Fruit fly (Drosophila melanogaster): ENCODE data around the gene CG43373.

The CG43373 gene

DNA sequence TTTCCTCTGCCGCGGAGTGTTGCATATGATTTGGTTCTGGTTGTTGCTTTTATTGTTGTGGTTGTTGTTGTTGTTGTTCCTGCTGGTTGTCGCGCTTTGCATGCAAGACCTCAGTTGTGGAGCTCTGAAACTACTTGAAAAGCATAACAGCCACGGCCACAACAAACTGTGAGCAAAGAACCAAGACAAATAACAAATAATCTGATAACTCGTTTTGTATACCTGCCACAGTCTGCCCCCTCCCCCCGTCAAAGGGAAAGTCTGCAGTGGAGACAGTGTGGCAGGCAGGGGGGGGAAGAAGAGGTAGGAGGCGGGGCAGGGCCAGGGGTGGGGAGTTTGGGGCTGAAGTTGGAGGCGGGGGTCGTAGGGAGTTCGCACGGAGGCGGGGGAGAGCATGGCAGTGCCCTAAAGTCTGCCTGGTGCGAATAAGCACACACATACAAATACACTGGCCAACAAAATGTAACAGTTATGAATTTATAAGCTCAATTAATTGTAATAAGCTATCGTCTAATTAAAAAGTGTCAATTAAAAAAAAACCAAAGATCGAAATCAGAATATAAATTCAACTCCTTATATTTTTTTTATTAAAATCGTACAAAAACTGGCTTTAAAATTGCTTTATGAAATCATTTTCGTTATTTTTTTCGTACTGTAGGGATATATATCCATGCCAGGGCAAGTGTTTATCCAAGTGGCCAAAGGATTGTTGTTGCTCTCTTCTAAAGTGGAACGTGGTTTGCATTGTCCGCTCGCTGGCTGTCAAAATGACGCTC lies 54.5 kb downstream of the CG43373 start (continued):
- TF ChIP-seq CoRest (tag; optimal IDR thresholded peaks at IDR 0.05) (peak; percentile 24), CG12071 (GFP tag; optimal IDR thresholded peaks at IDR 0.05) (no peak), gt (GFP tag; IDR thresholded peaks at IDR 0.05) (no peak), lola (GFP tag; optimal IDR thresholded peaks at IDR 0.05) (peak in 1 of 3 experiments; percentile 66), kah (GFP tag; optimal IDR thresholded peaks at IDR 0.05) (no peak), CG31224 (GFP tag; IDR thresholded peaks at IDR 0.05) (0 out of 2 replicates have a peak, but pooled peaks have one; percentile 7), knrl (GFP tag; IDR thresholded peaks at IDR 0.05; ENCODE audit: partially characterized antibody) (no peak), CG14710 (tag; optimal IDR thresholded peaks at IDR 0.05) (peak; percentile 35), Mrtf (GFP tag; IDR thresholded peaks at IDR 0.05) (no peak), gfzf (GFP tag; optimal IDR thresholded peaks at IDR 0.05) (no peak), Ptx1 (GFP tag; IDR thresholded peaks at IDR 0.05) (peak; percentile 40; the same call in 1 of the 2 replicates), CG2116 (GFP tag; optimal IDR thresholded peaks at IDR 0.05) (no peak), sob (GFP tag; IDR thresholded peaks at IDR 0.05) (peak; percentile 35; the same call in 1 of the 2 replicates), Rfx (GFP tag; IDR thresholded peaks at IDR 0.05) (peak; percentile 14; the same call in 1 of the 2 replicates), CrebB (tag; optimal IDR thresholded peaks at IDR 0.05) (no peak), CTCF (GFP tag; optimal IDR thresholded peaks at IDR 0.05) (no peak), CG8388 (GFP tag; optimal IDR thresholded peaks at IDR 0.05) (peak; percentile 55), CG31365 (tag; optimal IDR thresholded peaks at IDR 0.05) (no peak), HLH4C (GFP tag; IDR thresholded peaks at IDR 0.05; ENCODE audit: partially characterized antibody) (no peak), ara (GFP tag; IDR thresholded peaks at IDR 0.05) (no peak), grn (GFP tag; optimal IDR thresholded peaks at IDR 0.05) (peak; percentile 45), CG18764 (GFP tag; optimal IDR thresholded peaks at IDR 0.05) (no peak), CG17568 (GFP tag; optimal IDR thresholded peaks at IDR 0.05) (no peak), CG1832 (GFP tag; optimal IDR thresholded peaks at IDR 0.05) (no peak), salm (tag; optimal IDR thresholded peaks at IDR 0.05) (no peak), Antp (GFP tag; optimal IDR thresholded peaks at IDR 0.05) (no peak), Stat92E (GFP tag; optimal IDR thresholded peaks at IDR 0.05) (no peak), tx (GFP tag; optimal IDR thresholded peaks at IDR 0.05) (no peak), pzg (GFP tag; optimal IDR thresholded peaks at IDR 0.05) (no peak), CG6683 (GFP tag; optimal IDR thresholded peaks at IDR 0.05) (no peak), Nf-YC (tag; optimal IDR thresholded peaks at IDR 0.05) (no peak), CG5180 (GFP tag; optimal IDR thresholded peaks at IDR 0.05) (no peak), CG18262 (tag; optimal IDR thresholded peaks at IDR 0.05) (peak; percentile 56), CG17612 (GFP tag; IDR thresholded peaks at IDR 0.05) (no peak), lilli (GFP tag; optimal IDR thresholded peaks at IDR 0.05) (no peak), pum (GFP tag; optimal IDR thresholded peaks at IDR 0.05) (no peak), CG15601 (tag; optimal IDR thresholded peaks at IDR 0.05) (no peak), jigr1 (GFP tag; IDR thresholded peaks at IDR 0.05) (no peak), slou (GFP tag; optimal IDR thresholded peaks at IDR 0.05) (no peak), Oaz (GFP tag; IDR thresholded peaks at IDR 0.05) (no peak), C15 (GFP tag; IDR thresholded peaks at IDR 0.05) (no peak), pb (GFP tag; optimal IDR thresholded peaks at IDR 0.05) (no peak), CG1647 (GFP tag; optimal IDR thresholded peaks at IDR 0.05) (no peak), CG11093 (GFP tag; IDR thresholded peaks at IDR 0.05) (0 out of 3 replicates have a peak, but pooled peaks have one; percentile 16), gce (GFP tag; IDR thresholded peaks at IDR 0.05) (no peak), az2 (GFP tag; optimal IDR thresholded peaks at IDR 0.05) (peak; percentile 24), Mad (GFP tag; optimal IDR thresholded peaks at IDR 0.05) (no peak), CG11398 (GFP tag; optimal IDR thresholded peaks at IDR 0.05) (no peak), Fer1 (GFP tag; optimal IDR thresholded peaks at IDR 0.05) (no peak), bowl (GFP tag; IDR thresholded peaks at IDR 0.05) (no peak; the same call in 1 of the 2 replicates)
